Worm (Caenorhabditis elegans): ENCODE data around the gene C04F5.2.

Gene C04F5.2

ce11 chrV:5049333-5049942 lies 47.5 kb downstream of the C04F5.2 start, which contains the start of the genes pqn-51 and K11D12.14 (continued):
- TF ChIP-seq mel-28 (tag; optimal IDR thresholded peaks at IDR 0.05; ENCODE audit: borderline replicate concordance) (no peak), ceh-91 (GFP tag; IDR thresholded peaks at IDR 0.05) (peak; percentile 64), Y56A3A.18 (GFP tag; IDR thresholded peaks at IDR 0.05) (peak; percentile 89; the same call in 1 of the 2 replicates), hmg-1.2 (GFP tag; IDR thresholded peaks at IDR 0.05) (peak; percentile 81), ceh-27 (GFP tag; optimal IDR thresholded peaks at IDR 0.05) (peak; percentile 71), somi-1 (GFP tag; optimal IDR thresholded peaks at IDR 0.05) (peak; percentile 77), fkh-3 (tag; optimal IDR thresholded peaks at IDR 0.05) (no peak), C17E4.6 (GFP tag; IDR thresholded peaks at IDR 0.05) (0 out of 2 replicates have a peak, but pooled peaks have one; percentile 32), hsf-1 (GFP tag; IDR thresholded peaks at IDR 0.05) (no peak), efl-1 (GFP tag; optimal IDR thresholded peaks at IDR 0.05) (peak; percentile 44), pbrm-1 (GFP tag; IDR thresholded peaks at IDR 0.05) (peak; percentile 88), K12H6.12 (tag; optimal IDR thresholded peaks at IDR 0.05) (peak; percentile 89), Y95B8A.8 (GFP tag; IDR thresholded peaks at IDR 0.05) (peak; percentile 57; the same call in 1 of the 2 replicates), aptf-2 (GFP tag; conservative IDR thresholded peaks at IDR 0.05) (no peak), ztf-25 (GFP tag; IDR thresholded peaks at IDR 0.05) (0 out of 2 replicates have a peak, but pooled peaks have one; percentile 35), madf-10 (tag; optimal IDR thresholded peaks at IDR 0.05) (peak; percentile 85), nfya-1 (tag; optimal IDR thresholded peaks at IDR 0.05; ENCODE audit: borderline replicate concordance, insufficient read depth) (no peak), Y53F4B.3 (GFP tag; IDR thresholded peaks at IDR 0.05) (no peak), gei-17 (GFP tag; optimal IDR thresholded peaks at IDR 0.05) (peak; percentile 72), F10E7.11 (tag; optimal IDR thresholded peaks at IDR 0.05) (no peak), atf-7 (tag; optimal IDR thresholded peaks at IDR 0.05) (peak; percentile 99), zfh-2 (GFP tag; conservative IDR thresholded peaks at IDR 0.05) (peak; percentile 93), nfyb-1 (GFP tag; IDR thresholded peaks at IDR 0.05) (peak; percentile 98), attf-3 (GFP tag; conservative IDR thresholded peaks at IDR 0.05) (peak; percentile 71), F57C9.4 (tag; optimal IDR thresholded peaks at IDR 0.05) (no peak), snpc-1.3 (tag; optimal IDR thresholded peaks at IDR 0.05; ENCODE audit: insufficient read depth) (peak; percentile 7), B0019.2 (GFP tag; conservative IDR thresholded peaks at IDR 0.05) (peak; percentile 44), hlh-12 (tag; optimal IDR thresholded peaks at IDR 0.05) (no peak), zim-3 (tag; optimal IDR thresholded peaks at IDR 0.05) (no peak), madf-8 (GFP tag; conservative IDR thresholded peaks at IDR 0.05) (peak; percentile 68; the same call in 1 of the 2 replicates), cebp-1 (GFP tag; IDR thresholded peaks at IDR 0.05) (peak; percentile 90), cebp-1 (tag; optimal IDR thresholded peaks at IDR 0.05) (peak; percentile 97), nfya-2 (GFP tag; IDR thresholded peaks at IDR 0.05) (no peak), ceh-100 (GFP tag; IDR thresholded peaks at IDR 0.05) (peak; percentile 92), F39B2.1 (GFP tag; IDR thresholded peaks at IDR 0.05) (no peak), unc-130 (GFP tag; optimal IDR thresholded peaks at IDR 0.05) (no peak), nhr-27 (tag; optimal IDR thresholded peaks at IDR 0.05) (no peak), ets-4 (GFP tag; optimal IDR thresholded peaks at IDR 0.05) (peak; percentile 57), aptf-3 (GFP tag; IDR thresholded peaks at IDR 0.05) (no peak), sea-2 (GFP tag; IDR thresholded peaks at IDR 0.05) (0 out of 2 replicates have a peak, but pooled peaks have one; percentile 33), F57A8.1 (GFP tag; optimal IDR thresholded peaks at IDR 0.05) (no peak), lin-35 (GFP tag; optimal IDR thresholded peaks at IDR 0.05) (peak in 2 of 3 experiments; percentile 34 to 90), lir-1 (GFP tag; conservative IDR thresholded peaks at IDR 0.05) (peak; percentile 62; the same call in 1 of the 2 replicates), Y67H2A.10 (GFP tag; conservative IDR thresholded peaks at IDR 0.05) (0 out of 2 replicates have a peak, but pooled peaks have one; percentile 7), F23B12.7 (tag; optimal IDR thresholded peaks at IDR 0.05; ENCODE audit: insufficient read depth) (peak; percentile 43), hrde-1 (tag; optimal IDR thresholded peaks at IDR 0.05; ENCODE audit: borderline replicate concordance) (no peak), F22D6.2 (tag; optimal IDR thresholded peaks at IDR 0.05) (peak; percentile 35)
